Fruit fly (Drosophila melanogaster): ENCODE data around the gene cad.
A peak's percentile ranks its signal among the peaks of the same experiment; 100 is the strongest.

The cad gene

dm6 chr2L:20760956-20761355, 9.6 kb upstream of the cad start:
- TF ChIP-seq CG17801 (GFP tag; optimal IDR thresholded peaks at IDR 0.05; ENCODE audit: partially characterized antibody), result no peak

- TF ChIP-seq CG17801 (GFP tag; optimal IDR thresholded peaks at IDR 0.05; ENCODE audit: partially characterized antibody), result peak; percentile 96
Measured at dm6 chr2L:20761951-20762538, 8.5 kb upstream of the cad start.

dm6 chr2L:20764663-20765062, 5.9 kb upstream of the cad start:
- TF ChIP-seq CG17801 (GFP tag; optimal IDR thresholded peaks at IDR 0.05; ENCODE audit: partially characterized antibody), result no peak

dm6 chr2L:20768568-20769071, 1.9 kb upstream of the cad start:
- TF ChIP-seq CG17801 (GFP tag; optimal IDR thresholded peaks at IDR 0.05; ENCODE audit: partially characterized antibody), result no peak

- peak; percentile 16 for TF ChIP-seq CG17801 (GFP tag; optimal IDR thresholded peaks at IDR 0.05; ENCODE audit: partially characterized antibody)
Measured at dm6 chr2L:20773453-20774054, 3.0 kb downstream of the cad start.

- no peak for TF ChIP-seq CG17801 (GFP tag; optimal IDR thresholded peaks at IDR 0.05; ENCODE audit: partially characterized antibody)
Measured at dm6 chr2L:20774464-20774863, 3.9 kb downstream of the cad start.

dm6 chr2L:20775941-20776340, 5.4 kb downstream of the cad start:
- TF ChIP-seq CG17801 (GFP tag; optimal IDR thresholded peaks at IDR 0.05; ENCODE audit: partially characterized antibody), result no peak

dm6 chr2L:20776940-20777502, 6.5 kb downstream of the cad start:
- no peak for TF ChIP-seq CG17801 (GFP tag; optimal IDR thresholded peaks at IDR 0.05; ENCODE audit: partially characterized antibody)

- TF ChIP-seq CG17801 (GFP tag; optimal IDR thresholded peaks at IDR 0.05; ENCODE audit: partially characterized antibody), result no peak
Measured at dm6 chr2L:20778380-20778779, 7.8 kb downstream of the cad start.

- no peak for TF ChIP-seq CG17801 (GFP tag; optimal IDR thresholded peaks at IDR 0.05; ENCODE audit: partially characterized antibody)
Measured at dm6 chr2L:20780768-20781167, 10.2 kb downstream of the cad start.

dm6 chr2L:20783044-20783443, 12.5 kb downstream of the cad start:
- no peak for TF ChIP-seq CG17801 (GFP tag; optimal IDR thresholded peaks at IDR 0.05; ENCODE audit: partially characterized antibody)

- TF ChIP-seq CG17801 (GFP tag; optimal IDR thresholded peaks at IDR 0.05; ENCODE audit: partially characterized antibody), result no peak
Measured at dm6 chr2L:20783908-20784307, 13.4 kb downstream of the cad start.

dm6 chr2L:20785333-20785732, 14.8 kb downstream of the cad start:
- no peak for TF ChIP-seq CG17801 (GFP tag; optimal IDR thresholded peaks at IDR 0.05; ENCODE audit: partially characterized antibody)

dm6 chr2L:20787271-20787791, 16.8 kb downstream of the cad start, which contains the start of gene Pomp:
Gene Pomp (plus strand): TSS chr2L:20787656.
- TF ChIP-seq CG17801 (GFP tag; optimal IDR thresholded peaks at IDR 0.05; ENCODE audit: partially characterized antibody), result peak; percentile 32

- no peak for TF ChIP-seq CG17801 (GFP tag; optimal IDR thresholded peaks at IDR 0.05; ENCODE audit: partially characterized antibody)
Measured at dm6 chr2L:20788050-20788449, 17.5 kb downstream of the cad start.

- TF ChIP-seq CG17801 (GFP tag; optimal IDR thresholded peaks at IDR 0.05; ENCODE audit: partially characterized antibody), result no peak
Measured at dm6 chr2L:20792521-20792920, 22.0 kb downstream of the cad start.

Measured in ovary, adult (tissue).